Worm (Caenorhabditis elegans): Measurements from ENCODE around the gene str-205.
A peak's percentile ranks its signal among the peaks of the same experiment; 100 is the strongest.

Gene str-205

ce11 chrV:4894971-4895370 is 34.8 kb downstream of the str-205 start, which contains the start of gene ugt-11:
TSS of gene ugt-11 (minus strand) at chrV:4895071.
- no peak for TF ChIP-seq unc-86 (tag; optimal IDR thresholded peaks at IDR 0.05)
- TF ChIP-seq mef-2 (tag; optimal IDR thresholded peaks at IDR 0.05) = no peak
- no peak for TF ChIP-seq unc-62 (GFP tag; optimal IDR thresholded peaks at IDR 0.05)
- no peak for TF ChIP-seq pag-3 (tag; optimal IDR thresholded peaks at IDR 0.05; ENCODE audit: borderline replicate concordance, insufficient read depth)
- no peak for TF ChIP-seq rnt-1 (tag; optimal IDR thresholded peaks at IDR 0.05)
- TF ChIP-seq nhr-90 (tag; optimal IDR thresholded peaks at IDR 0.05; ENCODE audit: poor library complexity) = no peak
- no peak for TF ChIP-seq egl-13 (tag; optimal IDR thresholded peaks at IDR 0.05)
- TF ChIP-seq dpl-1 (GFP tag; optimal IDR thresholded peaks at IDR 0.05) = no peak
- TF ChIP-seq ceh-88 (GFP tag; IDR thresholded peaks at IDR 0.05) = no peak
- TF ChIP-seq mdl-1 (tag; optimal IDR thresholded peaks at IDR 0.05) = no peak
- no peak for TF ChIP-seq zag-1 (tag; optimal IDR thresholded peaks at IDR 0.05)
- TF ChIP-seq lin-39 (tag; optimal IDR thresholded peaks at IDR 0.05) = no peak
- no peak for TF ChIP-seq sox-4 (tag; optimal IDR thresholded peaks at IDR 0.05)
- no peak for TF ChIP-seq aha-1 (tag; optimal IDR thresholded peaks at IDR 0.05)
- TF ChIP-seq fkh-8 (tag; optimal IDR thresholded peaks at IDR 0.05) = no peak
- TF ChIP-seq grh-1 (GFP tag; IDR thresholded peaks at IDR 0.05) = no peak

- TF ChIP-seq tbx-2 (tag; optimal IDR thresholded peaks at IDR 0.05) (no peak), mdl-1 (tag; optimal IDR thresholded peaks at IDR 0.05) (no peak), ztf-4 (tag; optimal IDR thresholded peaks at IDR 0.05) (no peak), mep-1 (tag; optimal IDR thresholded peaks at IDR 0.05) (no peak), unc-62 (GFP tag; optimal IDR thresholded peaks at IDR 0.05) (no peak), sptf-1 (tag; optimal IDR thresholded peaks at IDR 0.05) (no peak), nhr-47 (tag; optimal IDR thresholded peaks at IDR 0.05) (no peak), zip-4 (GFP tag; optimal IDR thresholded peaks at IDR 0.05) (no peak), hpl-2 (GFP tag; optimal IDR thresholded peaks at IDR 0.05) (no peak), isw-1 (GFP tag; IDR thresholded peaks at IDR 0.05) (no peak), ama-1 (optimal IDR thresholded peaks at IDR 0.05) (no peak), hlh-4 (tag; optimal IDR thresholded peaks at IDR 0.05) (no peak), C04F5.9 (tag; optimal IDR thresholded peaks at IDR 0.05) (no peak)
These were observed 38.4 kb downstream of the str-205 start for ce11 chrV:4891305-4891704.

- TF ChIP-seq ceh-88 (GFP tag; IDR thresholded peaks at IDR 0.05) (no peak), unc-130 (tag; optimal IDR thresholded peaks at IDR 0.05) (no peak), efl-1 (optimal IDR thresholded peaks at IDR 0.05) (no peak), efl-1 (GFP tag; optimal IDR thresholded peaks at IDR 0.05 in 1 of 2) (peak in 1 of 2 experiments; percentile 15)
These were observed 39.0 kb downstream of the str-205 start for ce11 chrV:4890781-4891180.

ce11 chrV:4889976-4890479 is 39.7 kb downstream of the str-205 start, which contains the start of gene T19H12.2:
TSS of gene T19H12.2 (plus strand) at chrV:4890429.
- TF ChIP-seq fkh-10 (GFP tag; optimal IDR thresholded peaks at IDR 0.05) = no peak
- no peak for TF ChIP-seq pqm-1 (tag; optimal IDR thresholded peaks at IDR 0.05)
- TF ChIP-seq blmp-1 (tag; optimal IDR thresholded peaks at IDR 0.05) = peak; percentile 22
- TF ChIP-seq zip-4 (GFP tag; optimal IDR thresholded peaks at IDR 0.05) = no peak
- TF ChIP-seq ets-5 (GFP tag; IDR thresholded peaks at IDR 0.05) = no peak
- peak in 1 of 2 experiments; percentile 57 for TF ChIP-seq lsy-2 (tag; optimal IDR thresholded peaks at IDR 0.05)
- no peak for TF ChIP-seq fos-1 (tag; optimal IDR thresholded peaks at IDR 0.05)
- no peak for TF ChIP-seq C04F5.9 (tag; optimal IDR thresholded peaks at IDR 0.05)
- TF ChIP-seq rnt-1 (tag; optimal IDR thresholded peaks at IDR 0.05) = no peak
- no peak for TF ChIP-seq snpc-4 (tag; optimal IDR thresholded peaks at IDR 0.05)
- no peak for TF ChIP-seq elt-2 (tag; optimal IDR thresholded peaks at IDR 0.05)

All from whole organism, L1 larva.